Fruit fly (Drosophila melanogaster) whole organism, embryonic: Measurements from ENCODE around the gene kairos.

ENCODE experiments used
- Ada2b ChIP-seq: fragments of 200-800 bp; sonication (Bioruptor generic); IDR thresholded peaks from 2 replicates; pipeline ENCODE4 v1.3.6; 2022; ENCODE audit warnings: missing biosample characterization, missing genetic modification characterization
- Adf1 ChIP-seq: fragments of 200-800 bp; sonication (Bioruptor generic); IDR thresholded peaks from 2 replicates; pipeline ENCODE4 v1.3.6; 2022; ENCODE audit warnings: missing biosample characterization, missing genetic modification characterization
- Atf3 ChIP-seq: fragments of 200-800 bp; sonication (Bioruptor generic); optimal IDR thresholded peaks from 3 replicates; lab custom pipeline; 2016; ENCODE audit warnings: missing biosample characterization, missing genetic modification characterization
- Bgb ChIP-seq: fragments of 200-800 bp; sonication (Bioruptor generic); IDR thresholded peaks from 2 replicates; pipeline ENCODE4 v1.3.6; 2022; ENCODE audit warnings: missing biosample characterization, missing genetic modification characterization; ENCODE audit not compliant: partially characterized antibody
- CG11247 ChIP-seq: fragments of 200-800 bp; sonication (Bioruptor generic); IDR thresholded peaks from 2 replicates; pipeline ENCODE4 v1.3.6; 2022; ENCODE audit warnings: missing biosample characterization, missing genetic modification characterization
- CG11456 ChIP-seq: fragments of 200-800 bp; sonication (Bioruptor generic); IDR thresholded peaks from 3 replicates; pipeline ENCODE4 v1.3.6; 2022; ENCODE audit warnings: missing biosample characterization, missing genetic modification characterization
- CG11696 ChIP-seq: fragments of 200-800 bp; sonication (Bioruptor generic); IDR thresholded peaks from 2 replicates; pipeline ENCODE4 v1.3.6; 2022; ENCODE audit warnings: missing biosample characterization, missing genetic modification characterization
- CG11723 ChIP-seq: fragments of 200-800 bp; sonication (Bioruptor generic); optimal IDR thresholded peaks from 2 replicates; lab custom pipeline; 2017; ENCODE audit warnings: missing biosample characterization, mild to moderate bottlenecking, missing genetic modification characterization
- CG12104 ChIP-seq: fragments of 200-800 bp; sonication (Bioruptor generic); optimal IDR thresholded peaks from 3 replicates; lab custom pipeline; 2016; ENCODE audit warnings: missing biosample characterization, missing genetic modification characterization
- CG13775 ChIP-seq: fragments of 200-800 bp; sonication (Bioruptor generic); optimal IDR thresholded peaks from 3 replicates; lab custom pipeline; 2017; ENCODE audit warnings: missing biosample characterization, mild to moderate bottlenecking, missing genetic modification characterization
- CG1602 ChIP-seq: fragments of 200-800 bp; sonication (Bioruptor generic); optimal IDR thresholded peaks from 3 replicates; lab custom pipeline; 2016; ENCODE audit warnings: missing biosample characterization, missing genetic modification characterization
- CG18262 ChIP-seq: fragments of 200-800 bp; optimal IDR thresholded peaks from 3 replicates; lab custom pipeline; 2019; ENCODE audit warnings: missing biosample characterization, mild to moderate bottlenecking, missing genetic modification characterization, moderate library complexity
- CG2889 ChIP-seq: fragments of 200-800 bp; sonication (Bioruptor generic); IDR thresholded peaks from 3 replicates; pipeline ENCODE4 v1.3.6; 2022; ENCODE audit warnings: missing biosample characterization, missing genetic modification characterization
- CG31224 ChIP-seq: fragments of 200-800 bp; sonication (Bioruptor generic); IDR thresholded peaks from 2 replicates; pipeline ENCODE4 v1.3.6; 2022; ENCODE audit warnings: missing biosample characterization, missing genetic modification characterization
- CG33557 ChIP-seq: fragments of 200-800 bp; sonication (Bioruptor generic); optimal IDR thresholded peaks from 2 replicates; lab custom pipeline; 2019; ENCODE audit warnings: missing biosample characterization, mild to moderate bottlenecking, missing genetic modification characterization, moderate library complexity
- CG6683 ChIP-seq: fragments of 200-800 bp; sonication (Bioruptor generic); optimal IDR thresholded peaks from 2 replicates; lab custom pipeline; 2017; ENCODE audit warnings: missing biosample characterization, mild to moderate bottlenecking, missing genetic modification characterization, missing genetic modification reagents
- CG7786 ChIP-seq: fragments of 200-800 bp; sonication (Bioruptor generic); optimal IDR thresholded peaks from 2 replicates; lab custom pipeline; 2016; ENCODE audit warnings: missing biosample characterization, missing genetic modification characterization
- CG7839 ChIP-seq: fragments of 200-800 bp; sonication (Bioruptor generic); optimal IDR thresholded peaks from 3 replicates; lab custom pipeline; 2018; ENCODE audit warnings: missing biosample characterization, mild to moderate bottlenecking, missing genetic modification characterization, moderate library complexity
- CG8089 ChIP-seq: fragments of 200-800 bp; sonication (Bioruptor generic); optimal IDR thresholded peaks from 3 replicates; lab custom pipeline; 2016; ENCODE audit warnings: missing biosample characterization, missing genetic modification characterization
- CG8290 ChIP-seq, 3 experiments: fragments of 200-800 bp; sonication (Bioruptor generic); optimal IDR thresholded peaks; 2 replicates each; lab custom pipeline; 2016 to 2019; ENCODE audit warnings: missing biosample characterization in 3 of 3, missing genetic modification characterization in 3 of 3, mild to moderate bottlenecking in 2 of 3, moderate library complexity in 1 of 3
- CHES-1-like ChIP-seq: fragments of 200-800 bp; sonication (Bioruptor generic); optimal IDR thresholded peaks from 2 replicates; lab custom pipeline; 2016; ENCODE audit warnings: missing biosample characterization, missing genetic modification characterization
- Eip74EF ChIP-seq, 2 experiments: fragments of 200-800 bp in 1 of 2; fragments of >200 bp in 1 of 2; sonication (Bioruptor generic) in 1 of 2; optimal IDR thresholded peaks; 2 replicates each; lab custom pipeline; 2017 to 2019; ENCODE audit warnings: missing biosample characterization in 2 of 2, missing genetic modification characterization in 2 of 2, mild to moderate bottlenecking in 1 of 2, moderate library complexity in 1 of 2
- Fer1 ChIP-seq: fragments of 200-800 bp; sonication (Bioruptor generic); optimal IDR thresholded peaks from 2 replicates; lab custom pipeline; 2017; ENCODE audit warnings: missing biosample characterization, mild to moderate bottlenecking, missing genetic modification characterization
- HLH4C ChIP-seq: fragments of 200-800 bp; sonication (Bioruptor generic); IDR thresholded peaks from 3 replicates; pipeline ENCODE4 v1.3.6; 2022; ENCODE audit warnings: missing biosample characterization, missing genetic modification characterization; ENCODE audit not compliant: partially characterized antibody
- MESR4 ChIP-seq: fragments of 200-800 bp; sonication (Bioruptor generic); optimal IDR thresholded peaks from 2 replicates; lab custom pipeline; 2018; ENCODE audit warnings: missing biosample characterization, mild to moderate bottlenecking, missing genetic modification characterization, moderate library complexity
- Mrtf ChIP-seq: fragments of 200-800 bp; sonication (Bioruptor generic); IDR thresholded peaks from 3 replicates; pipeline ENCODE4 v1.3.6; 2022; ENCODE audit warnings: missing biosample characterization, missing genetic modification characterization
- Nf-YA ChIP-seq: fragments of 200-800 bp; sonication (Bioruptor generic); IDR thresholded peaks from 2 replicates; pipeline ENCODE4 v1.3.6; 2022; ENCODE audit warnings: missing biosample characterization, missing genetic modification characterization
- PHDP ChIP-seq: fragments of 200-800 bp; sonication (Bioruptor generic); optimal IDR thresholded peaks from 3 replicates; lab custom pipeline; 2018; ENCODE audit warnings: missing biosample characterization, mild to moderate bottlenecking, missing genetic modification characterization, moderate library complexity
- Six4 ChIP-seq: fragments of 200-800 bp; sonication (Bioruptor generic); optimal IDR thresholded peaks from 2 replicates; lab custom pipeline; 2016; ENCODE audit warnings: missing biosample characterization, missing genetic modification characterization
- Sry-δ ChIP-seq: fragments of 200-800 bp; sonication (Bioruptor generic); optimal IDR thresholded peaks from 2 replicates; lab custom pipeline; 2016; ENCODE audit warnings: missing biosample characterization, missing genetic modification characterization
- TFAM ChIP-seq: fragments of 200-800 bp; sonication (Bioruptor generic); optimal IDR thresholded peaks from 2 replicates; lab custom pipeline; 2017; ENCODE audit warnings: missing biosample characterization, missing genetic modification characterization, inconsistent platforms
- Usf ChIP-seq: fragments of 200-800 bp; sonication (Bioruptor generic); optimal IDR thresholded peaks from 2 replicates; lab custom pipeline; 2017; ENCODE audit warnings: missing genotype, missing biosample characterization, missing genetic modification characterization
- ac ChIP-seq: fragments of 200-800 bp; sonication (Bioruptor generic); optimal IDR thresholded peaks from 3 replicates; lab custom pipeline; 2017; ENCODE audit warnings: missing biosample characterization, mild to moderate bottlenecking, missing genetic modification characterization
- bsh ChIP-seq, 2 experiments: fragments of 200-800 bp; sonication (Bioruptor generic); optimal IDR thresholded peaks; 2 replicates each; lab custom pipeline; 2017 to 2018; ENCODE audit warnings: mild to moderate bottlenecking in 2 of 2, missing biosample characterization in 2 of 2, missing genetic modification characterization in 2 of 2, moderate library complexity in 1 of 2
- cas ChIP-seq: fragments of 200-800 bp; sonication (Bioruptor generic); IDR thresholded peaks from 2 replicates; pipeline ENCODE4 v1.3.6; 2022; ENCODE audit warnings: missing biosample characterization, missing genetic modification characterization
- crol ChIP-seq: fragments of 200-800 bp; sonication (Bioruptor generic); IDR thresholded peaks from 2 replicates; pipeline ENCODE4 v1.3.6; 2022; ENCODE audit warnings: missing biosample characterization, missing genetic modification characterization
- ems ChIP-seq: fragments of 200-800 bp; sonication (Bioruptor generic); optimal IDR thresholded peaks from 3 replicates; lab custom pipeline; 2016; ENCODE audit warnings: missing biosample characterization, missing genetic modification characterization
- fd102C ChIP-seq: fragments of 200-800 bp; sonication (Bioruptor generic); optimal IDR thresholded peaks from 2 replicates; lab custom pipeline; 2018; ENCODE audit warnings: missing biosample characterization, mild to moderate bottlenecking, missing genetic modification characterization, moderate library complexity
- hkb ChIP-seq, 2 experiments: fragments of 200-800 bp in 1 of 2; fragments of >200 bp in 1 of 2; sonication (Bioruptor generic) in 1 of 2; IDR thresholded peaks in 1 of 2; optimal IDR thresholded peaks in 1 of 2; 2 replicates each; pipeline versions ENCODE4 v1.3.6 to Lab custom; 2017 to 2022; ENCODE audit warnings: missing biosample characterization in 1 of 2, missing genetic modification characterization in 1 of 2
- p53 ChIP-seq: fragments of 200-800 bp; sonication (Bioruptor generic); optimal IDR thresholded peaks from 2 replicates; lab custom pipeline; 2016; ENCODE audit warnings: missing biosample characterization, missing genetic modification characterization
- peb ChIP-seq: fragments of 200-800 bp; sonication (Bioruptor generic); IDR thresholded peaks from 2 replicates; pipeline ENCODE4 v1.3.6; 2022; ENCODE audit warnings: missing biosample characterization, missing genetic modification characterization
- psq ChIP-seq: fragments of 200-800 bp; sonication (Bioruptor generic); optimal IDR thresholded peaks from 2 replicates; lab custom pipeline; 2017; ENCODE audit warnings: missing biosample characterization, missing genetic modification characterization
- ranshi ChIP-seq: fragments of 200-800 bp; sonication (Bioruptor generic); IDR thresholded peaks from 2 replicates; pipeline ENCODE4 v1.3.6; 2022; ENCODE audit warnings: missing biosample characterization, missing genetic modification characterization
- salm ChIP-seq: fragments of 200-800 bp; sonication (Bioruptor generic); optimal IDR thresholded peaks from 2 replicates; lab custom pipeline; 2018; ENCODE audit warnings: missing biosample characterization, mild to moderate bottlenecking, missing genetic modification characterization
- sens ChIP-seq: fragments of 200-800 bp; sonication (Bioruptor generic); peaks from one replicate; lab custom pipeline; 2016; ENCODE audit warnings: missing biosample characterization, missing genetic modification characterization
- seq ChIP-seq: fragments of 200-800 bp; sonication (Bioruptor generic); IDR thresholded peaks from 2 replicates; pipeline ENCODE4 v1.3.6; 2022; ENCODE audit warnings: missing biosample characterization, missing genetic modification characterization
- tup ChIP-seq: fragments of 200-800 bp; sonication (Bioruptor generic); optimal IDR thresholded peaks from 2 replicates; lab custom pipeline; 2016; ENCODE audit warnings: missing biosample characterization, mild to moderate bottlenecking, missing genetic modification characterization, moderate library complexity
- unc-4 ChIP-seq: fragments of 200-800 bp; sonication (Bioruptor generic); IDR thresholded peaks from 2 replicates; pipeline ENCODE4 v1.3.6; 2022; ENCODE audit warnings: missing biosample characterization, missing genetic modification characterization; ENCODE audit not compliant: partially characterized antibody
- wek ChIP-seq: fragments of 200-800 bp; sonication (Bioruptor generic); optimal IDR thresholded peaks from 3 replicates; lab custom pipeline; 2018; ENCODE audit warnings: missing biosample characterization, mild to moderate bottlenecking, missing genetic modification characterization, moderate library complexity
- zfh1 ChIP-seq: fragments of 200-800 bp; sonication (Bioruptor generic); IDR thresholded peaks from 3 replicates; pipeline ENCODE4 v1.3.6; 2022; ENCODE audit warnings: missing biosample characterization, missing genetic modification characterization

The kairos gene

dm6 chrX:18356141-18356600, at the start of gene kairos (continued):
- TF ChIP-seq ranshi (GFP tag; lab: Robert Waterston, UW) = 0 out of 2 replicates have a peak, but pooled peaks have one; percentile 24
- TF ChIP-seq ac (GFP tag; lab: Kevin White, UChicago) = no peak
- no peak for TF ChIP-seq Fer1 (GFP tag; lab: Kevin White, UChicago)
- TF ChIP-seq hkb (optimal IDR thresholded peaks at IDR 0.05; lab: Kevin White, UChicago) = no peak
- TF ChIP-seq hkb (GFP tag; IDR thresholded peaks at IDR 0.05; lab: Robert Waterston, UW) = peak; percentile 48; the same call in 1 of the 2 replicates
- TF ChIP-seq peb (GFP tag; lab: Robert Waterston, UW) = no peak
- no peak for TF ChIP-seq tup (GFP tag; lab: Kevin White, UChicago)
- no peak for TF ChIP-seq Six4
- no peak for TF ChIP-seq Nf-YA (GFP tag; lab: Robert Waterston, UW)
- TF ChIP-seq CG12104 (GFP tag; lab: Kevin White, UChicago) = no peak
- TF ChIP-seq CG18262 (tag; lab: Kevin White, UChicago) = peak; percentile 8
- no peak for TF ChIP-seq Ada2b (GFP tag; lab: Robert Waterston, UW)
- TF ChIP-seq zfh1 (GFP tag; lab: Robert Waterston, UW) = no peak
- TF ChIP-seq CG11723 (GFP tag; lab: Kevin White, UChicago) = no peak
- peak; percentile 69 for TF ChIP-seq crol (GFP tag; lab: Robert Waterston, UW)
- TF ChIP-seq Bgb (GFP tag; lab: Robert Waterston, UW) = no peak
- TF ChIP-seq CG1602 = no peak
- TF ChIP-seq fd102C (GFP tag; lab: Kevin White, UChicago) = no peak
- no peak for TF ChIP-seq Usf (GFP tag; lab: Kevin White, UChicago)
- no peak for TF ChIP-seq Sry-δ (GFP tag; lab: Kevin White, UChicago)
- TF ChIP-seq HLH4C (GFP tag; lab: Robert Waterston, UW) = no peak
- no peak for TF ChIP-seq CG31224 (GFP tag; lab: Robert Waterston, UW)
- TF ChIP-seq sens (GFP tag; lab: Kevin White, UChicago) = peak; percentile 58
- TF ChIP-seq CG13775 (GFP tag; lab: Kevin White, UChicago) = no peak
- no peak for TF ChIP-seq seq (GFP tag; lab: Robert Waterston, UW)
- TF ChIP-seq Mrtf (GFP tag; lab: Robert Waterston, UW) = 0 out of 3 replicates have a peak, but pooled peaks have one; percentile 17
- no peak for TF ChIP-seq PHDP
- TF ChIP-seq cas (GFP tag; lab: Robert Waterston, UW) = no peak
- no peak for TF ChIP-seq CG11247 (GFP tag; lab: Robert Waterston, UW)
- no peak for TF ChIP-seq p53 (GFP tag; lab: Kevin White, UChicago)
- TF ChIP-seq ems (GFP tag; lab: Kevin White, UChicago) = no peak
- TF ChIP-seq CG33557 (GFP tag; lab: Kevin White, UChicago) = no peak
- peak; percentile 54; the same call in 1 of the 2 replicates for TF ChIP-seq Adf1 (GFP tag; lab: Robert Waterston, UW)
- no peak for TF ChIP-seq CG7786 (GFP tag; lab: Kevin White, UChicago)
- no peak for TF ChIP-seq psq (GFP tag; lab: Kevin White, UChicago)
- TF ChIP-seq CG6683 (GFP tag; lab: Kevin White, UChicago) = no peak
- peak; percentile 37 for TF ChIP-seq CG7839 (tag; lab: Kevin White, UChicago)
- no peak for TF ChIP-seq MESR4 (GFP tag; lab: Kevin White, UChicago)
- TF ChIP-seq unc-4 (GFP tag; lab: Robert Waterston, UW) = no peak
- no peak for TF ChIP-seq CG8290 (GFP tag; optimal IDR thresholded peaks at IDR 0.05; lab: Kevin White, UChicago)
- peak in 1 of 2 experiments; percentile 32 for TF ChIP-seq CG8290 (tag; optimal IDR thresholded peaks at IDR 0.05; lab: Kevin White, UChicago)
- TF ChIP-seq CG11456 = 0 out of 3 replicates have a peak, but pooled peaks have one; percentile 34
- TF ChIP-seq wek (GFP tag; lab: Kevin White, UChicago) = no peak
- no peak for TF ChIP-seq bsh (GFP tag; optimal IDR thresholded peaks at IDR 0.05; lab: Kevin White, UChicago)
- no peak for TF ChIP-seq CG11696 (GFP tag; lab: Robert Waterston, UW)
- no peak for TF ChIP-seq Atf3
- TF ChIP-seq salm (tag; lab: Kevin White, UChicago) = no peak
- TF ChIP-seq CG2889 (GFP tag; lab: Robert Waterston, UW) = no peak
- TF ChIP-seq CG8089 (GFP tag; lab: Kevin White, UChicago) = no peak
- no peak for TF ChIP-seq CHES-1-like (GFP tag; lab: Kevin White, UChicago)
- TF ChIP-seq Eip74EF (GFP tag; optimal IDR thresholded peaks at IDR 0.05; lab: Kevin White, UChicago) = no peak
- no peak for TF ChIP-seq TFAM (GFP tag; lab: Kevin White, UChicago)
